Worm (Caenorhabditis elegans) whole organism, young adult: ENCODE data around the gene pho-5.
"Not testable (repeated sequence)": the region's sequence is repeated elsewhere in the genome, so short reads cannot be mapped to it uniquely, and the experiment has no call there.

ENCODE experiments used
- F10E7.11 ChIP-seq: sonication (generic microtip); optimal IDR thresholded peaks from 2 replicates; lab custom pipeline; 2017; ENCODE audit warnings: mild to moderate bottlenecking, missing genetic modification characterization, moderate library complexity, missing compliant biosample characterization
- F52B5.7 ChIP-seq: sonication (generic microtip); optimal IDR thresholded peaks from 2 replicates; lab custom pipeline; 2016; ENCODE audit warnings: mild to moderate bottlenecking, missing genetic modification characterization, missing compliant biosample characterization
- F57A8.1 ChIP-seq: fragments of 200-800 bp; sonication (Bioruptor generic); optimal IDR thresholded peaks from 2 replicates; lab custom pipeline; 2018; ENCODE audit warnings: mild to moderate bottlenecking, missing genetic modification characterization, moderate library complexity, missing compliant biosample characterization
- aptf-2 ChIP-seq: fragments of 200-800 bp; sonication (Bioruptor generic); conservative IDR thresholded peaks from 2 replicates; pipeline ENCODE4 v1.3.6; 2022; ENCODE audit warnings: missing genetic modification reagents, missing genetic modification characterization, missing compliant biosample characterization
- athp-1 ChIP-seq: sonication (generic microtip); optimal IDR thresholded peaks from 2 replicates; lab custom pipeline; 2017; ENCODE audit warnings: mild to moderate bottlenecking, missing genetic modification characterization, missing compliant biosample characterization
- bed-2 ChIP-seq: fragments of 200-800 bp; sonication (Bioruptor generic); IDR thresholded peaks from 2 replicates; pipeline ENCODE4 v1.3.6; 2022; ENCODE audit warnings: missing genetic modification reagents, missing genetic modification characterization, missing compliant biosample characterization
- dox-1 ChIP-seq: fragments of 200-800 bp; sonication (Bioruptor generic); IDR thresholded peaks from 2 replicates; pipeline ENCODE4 v1.3.6; 2022; ENCODE audit warnings: missing genetic modification reagents, missing genetic modification characterization, missing compliant biosample characterization
- hmg-20 ChIP-seq: fragments of 200-800 bp; sonication (Bioruptor generic); IDR thresholded peaks from 2 replicates; pipeline ENCODE4 v1.3.6; 2022; ENCODE audit warnings: missing genetic modification reagents, missing genetic modification characterization, missing compliant biosample characterization
- pha-4 ChIP-seq: fragments of 150-350 bp; sonication (generic microtip); optimal IDR thresholded peaks from 2 replicates; lab custom pipeline; 2014; ENCODE audit warnings: missing biosample characterization, missing genetic modification reagents, missing genetic modification characterization
- snpc-1.1 ChIP-seq: sonication (generic microtip); optimal IDR thresholded peaks from 2 replicates; lab custom pipeline; 2017; ENCODE audit warnings: missing genetic modification characterization, mild to moderate bottlenecking, missing compliant biosample characterization, antibody characterized with exemption, moderate library complexity, missing genotype, missing genetic modification reagents; ENCODE audit not compliant: insufficient read depth
- tbp1 ChIP-seq: fragments of 200-800 bp; sonication (Bioruptor generic); optimal IDR thresholded peaks from 2 replicates; lab custom pipeline; 2018; ENCODE audit warnings: mild to moderate bottlenecking, missing genetic modification characterization, missing compliant biosample characterization
- unc-62 ChIP-seq: fragments of 150-350 bp; optimal IDR thresholded peaks from 2 replicates; lab custom pipeline; 2014; ENCODE audit warnings: missing biosample characterization, missing genetic modification reagents, missing genetic modification characterization

ce11 chrIII:7237877-7238276 lies 47.8 kb downstream of the pho-5 start:
- TF ChIP-seq snpc-1.1 (tag; lab: Kevin White, UChicago); pha-4 (tag; lab: Kevin White, UChicago); F57A8.1 (GFP tag; lab: Kevin White, UChicago); unc-62 (GFP tag; lab: Kevin White, UChicago); bed-2 (GFP tag; lab: Robert Waterston, UW); aptf-2 (GFP tag; lab: Robert Waterston, UW); F52B5.7 (tag; lab: Kevin White, UChicago); hmg-20 (GFP tag; lab: Robert Waterston, UW); athp-1 (tag; lab: Kevin White, UChicago); F10E7.11 (tag; lab: Kevin White, UChicago); tbp1: not testable (repeated sequence)
- TF ChIP-seq dox-1 (GFP tag; lab: Robert Waterston, UW): peak; percentile 61; the same call in 1 of the 2 replicates
